Fruit fly (Drosophila melanogaster) whole organism, wandering third instar larva: Measurements from ENCODE around the gene ck.

Experiments
- Abd-B ChIP-seq: fragments of >200 bp; optimal IDR thresholded peaks from 2 replicates; lab custom pipeline; 2017; ENCODE audit warnings: missing biosample characterization, missing genetic modification characterization
- CG32264 ChIP-seq: fragments of 200-800 bp; sonication (Bioruptor generic); optimal IDR thresholded peaks from 2 replicates; lab custom pipeline; 2016; ENCODE audit warnings: missing biosample characterization, missing genetic modification characterization
- CG9705 ChIP-seq: fragments of 200-800 bp; sonication (Bioruptor generic); optimal IDR thresholded peaks from 2 replicates; lab custom pipeline; 2018; ENCODE audit warnings: missing biosample characterization, mild to moderate bottlenecking, missing genetic modification characterization
- Dfd ChIP-seq: fragments of >200 bp; optimal IDR thresholded peaks from 2 replicates; lab custom pipeline; 2017; ENCODE audit warnings: missing biosample characterization, missing genetic modification characterization
- Dif ChIP-seq: fragments of 200-275, 200-300 bp; sonication (Bioruptor generic); optimal IDR thresholded peaks from 2 replicates; lab custom pipeline; 2018; ENCODE audit warnings: missing biosample characterization, missing genetic modification characterization; ENCODE audit not compliant: partially characterized antibody
- GATAd ChIP-seq: sonication (Bioruptor generic); optimal IDR thresholded peaks from 2 replicates; lab custom pipeline; 2016; ENCODE audit warnings: missing biosample characterization, missing genetic modification characterization
- HLH106 ChIP-seq: fragments of 200-800 bp; optimal IDR thresholded peaks from 3 replicates; lab custom pipeline; 2019; ENCODE audit warnings: missing biosample characterization, mild to moderate bottlenecking, missing genetic modification characterization, moderate library complexity
- Hr83 ChIP-seq: fragments of 200-300 bp; sonication (Bioruptor generic); optimal IDR thresholded peaks from 2 replicates; lab custom pipeline; 2016; ENCODE audit warnings: missing biosample characterization, mild to moderate bottlenecking, missing genetic modification characterization, moderate library complexity; ENCODE audit not compliant: poor library complexity, severe bottlenecking
- Jra ChIP-seq: sonication (Bioruptor generic); optimal IDR thresholded peaks from 2 replicates; lab custom pipeline; 2016; ENCODE audit warnings: missing biosample characterization, missing genetic modification characterization
- Mio ChIP-seq: sonication (Bioruptor generic); optimal IDR thresholded peaks from 2 replicates; lab custom pipeline; 2016; ENCODE audit warnings: missing biosample characterization, missing genetic modification characterization
- Myc ChIP-seq: fragments of >200 bp; optimal IDR thresholded peaks from 2 replicates; lab custom pipeline; 2017
- N ChIP-seq: fragments of >200 bp; optimal IDR thresholded peaks from 2 replicates; lab custom pipeline; 2018; ENCODE audit warnings: missing biosample characterization, missing external identifiers, missing genetic modification characterization
- OdsH ChIP-seq: fragments of 200-800 bp; sonication (Bioruptor generic); optimal IDR thresholded peaks from 2 replicates; lab custom pipeline; 2016; ENCODE audit warnings: missing biosample characterization, mild to moderate bottlenecking, missing genetic modification characterization
- Rel ChIP-seq, 2 experiments: fragments of 200-800 bp; sonication (Bioruptor generic) in 1 of 2; optimal IDR thresholded peaks; 2 replicates in 1 of 2; 3 replicates in 1 of 2; lab custom pipeline; 2016 to 2019; ENCODE audit warnings: mild to moderate bottlenecking in 2 of 2, missing biosample characterization in 2 of 2, missing genetic modification characterization in 2 of 2, moderate library complexity in 1 of 2
- Vsx2 ChIP-seq: fragments of 200-300, 225-300 bp; sonication (Bioruptor generic); optimal IDR thresholded peaks from 2 replicates; lab custom pipeline; 2018; ENCODE audit warnings: missing biosample characterization, missing genetic modification characterization; ENCODE audit not compliant: partially characterized antibody
- br ChIP-seq: fragments of 200-800 bp; sonication (Bioruptor generic); optimal IDR thresholded peaks from 2 replicates; lab custom pipeline; 2016; ENCODE audit warnings: missing biosample characterization, missing genetic modification characterization
- brk ChIP-seq: fragments of 200-800 bp; sonication (Bioruptor generic); optimal IDR thresholded peaks from 2 replicates; lab custom pipeline; 2016; ENCODE audit warnings: missing biosample characterization, mild to moderate bottlenecking, missing genetic modification characterization
- dl ChIP-seq, 2 experiments: fragments of 175-275, 200-275 bp in 1 of 2; fragments of 200-275 bp in 1 of 2; sonication (Bioruptor generic); optimal IDR thresholded peaks; lab custom pipeline; 2018; ENCODE audit warnings: mild to moderate bottlenecking in 2 of 2, missing biosample characterization in 2 of 2, missing genetic modification characterization in 2 of 2, moderate library complexity in 2 of 2; ENCODE audit not compliant: partially characterized antibody in 2 of 2, insufficient read depth in 1 of 2
- dmrt93B ChIP-seq: fragments of 200-800 bp; sonication (Bioruptor generic); optimal IDR thresholded peaks from 2 replicates; lab custom pipeline; 2018; ENCODE audit warnings: missing biosample characterization, mild to moderate bottlenecking, missing genetic modification characterization
- dsf ChIP-seq: sonication (Bioruptor generic); optimal IDR thresholded peaks from 2 replicates; lab custom pipeline; 2016; ENCODE audit warnings: missing biosample characterization, missing genetic modification characterization, borderline replicate concordance
- foxo ChIP-seq, 2 experiments: fragments of 200-800 bp; sonication (Bioruptor generic); optimal IDR thresholded peaks; 2 replicates in 1 of 2; 3 replicates in 1 of 2; lab custom pipeline; 2016 to 2017; ENCODE audit warnings: missing biosample characterization in 2 of 2, missing genetic modification characterization in 2 of 2
- fru ChIP-seq: fragments of 200-800 bp; sonication (Bioruptor generic); optimal IDR thresholded peaks from 3 replicates; lab custom pipeline; 2016; ENCODE audit warnings: missing biosample characterization, mild to moderate bottlenecking, missing genetic modification characterization
- h ChIP-seq: fragments of 200-800 bp; sonication (Bioruptor generic); optimal IDR thresholded peaks from 3 replicates; lab custom pipeline; 2016; ENCODE audit warnings: missing biosample characterization, mild to moderate bottlenecking, missing genetic modification characterization
- lola ChIP-seq: fragments of >200 bp; optimal IDR thresholded peaks from 2 replicates; lab custom pipeline; 2017; ENCODE audit warnings: missing biosample characterization, missing genetic modification characterization
- pan ChIP-seq: fragments of >200 bp; optimal IDR thresholded peaks from 2 replicates; lab custom pipeline; 2017
- psq ChIP-seq: fragments of 200-800 bp; sonication (Bioruptor generic); optimal IDR thresholded peaks from 3 replicates; lab custom pipeline; 2017; ENCODE audit warnings: missing biosample characterization, mild to moderate bottlenecking, missing genetic modification characterization, moderate library complexity
- rgr ChIP-seq: fragments of 200-800 bp; sonication (Bioruptor generic); optimal IDR thresholded peaks from 3 replicates; lab custom pipeline; 2016; ENCODE audit warnings: missing biosample characterization, mild to moderate bottlenecking, missing genetic modification characterization
- sv ChIP-seq: fragments of 200-800 bp; sonication (Bioruptor generic); optimal IDR thresholded peaks from 3 replicates; lab custom pipeline; 2016; ENCODE audit warnings: missing biosample characterization, missing genetic modification characterization
- tai ChIP-seq: sonication (Bioruptor generic); optimal IDR thresholded peaks from 2 replicates; lab custom pipeline; 2016; ENCODE audit warnings: missing biosample characterization, missing genetic modification characterization
- usp ChIP-seq: fragments of >200 bp; optimal IDR thresholded peaks from 2 replicates; lab custom pipeline; 2017; ENCODE audit warnings: missing biosample characterization, missing genetic modification characterization
- woc ChIP-seq: sonication (Bioruptor generic); optimal IDR thresholded peaks from 2 replicates; lab custom pipeline; 2016; ENCODE audit warnings: missing biosample characterization, mild to moderate bottlenecking, missing genetic modification characterization

ck gene

DNA sequence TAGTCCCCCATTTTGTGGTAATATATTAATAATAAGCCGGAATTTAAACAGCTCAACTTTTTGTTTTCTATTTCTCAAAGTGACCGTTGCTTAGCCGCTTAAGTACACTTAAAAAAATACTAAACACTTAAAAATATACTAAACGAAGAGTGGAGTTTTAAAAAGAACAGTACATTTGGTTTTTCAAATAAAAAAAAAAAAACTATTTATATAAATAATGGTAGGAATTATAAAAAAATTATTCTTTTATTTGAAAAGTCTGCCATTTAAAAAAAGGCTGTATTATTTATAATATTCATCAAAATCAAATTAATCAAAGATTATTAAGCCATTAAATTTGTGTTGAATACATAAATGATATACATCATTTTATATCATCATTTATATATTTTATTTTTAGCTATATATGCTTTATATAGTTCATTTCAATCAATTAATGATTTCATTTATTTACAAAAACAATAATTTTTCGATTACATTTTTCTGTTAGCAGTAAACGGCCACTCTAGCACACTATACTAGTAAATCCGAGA, 50.3 kb downstream of the ck start, which contains the start of the genes Ankrd49 and NC2beta:
Gene Ankrd49, minus strand, starts transcription at position 101 of the 533 bp plus-strand sequence.
Gene NC2beta, plus strand, starts transcription at position 483 of the 533 bp plus-strand sequence.
- TF ChIP-seq OdsH (no peak), dmrt93B (GFP tag; lab: Kevin White, UChicago) (no peak), psq (GFP tag; lab: Kevin White, UChicago) (no peak), pan (lab: Kevin White, UChicago) (no peak), rgr (GFP tag; lab: Kevin White, UChicago) (no peak), sv (GFP tag; lab: Kevin White, UChicago) (no peak)
- TF ChIP-seq, all 38 proteins: peak for 0

DNA sequence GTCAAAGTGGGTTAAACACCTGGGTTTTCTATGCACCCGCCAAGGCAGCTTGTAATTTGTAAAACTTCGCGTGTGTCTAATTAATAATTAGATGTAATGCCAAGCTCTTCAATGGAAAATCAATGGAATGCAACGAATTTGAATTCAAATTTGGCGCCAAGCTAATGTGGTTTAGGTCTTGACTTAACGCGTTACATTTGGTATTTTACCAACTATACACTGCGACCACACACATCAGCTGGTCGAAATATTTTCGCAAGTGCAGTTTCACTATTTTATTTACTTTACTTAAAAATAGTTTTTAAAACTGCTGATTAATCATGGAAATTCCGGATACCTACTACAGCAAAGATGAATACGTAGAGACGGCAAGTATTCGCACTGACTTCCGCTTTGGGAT, 52.2 kb downstream of the ck start, which contains the start of gene DCTN5-p25:
Gene DCTN5-p25, plus strand, starts transcription at position 229 of the 400 bp plus-strand sequence.
- no peak for TF ChIP-seq Myc (lab: Kevin White, UChicago)
- TF ChIP-seq GATAd (GFP tag; lab: Kevin White, UChicago) = no peak
- no peak for TF ChIP-seq dmrt93B (GFP tag; lab: Kevin White, UChicago)
- TF ChIP-seq Vsx2 (GFP tag; lab: Kevin White, UChicago) = no peak
- no peak for TF ChIP-seq Abd-B (GFP tag; lab: Kevin White, UChicago)
- TF ChIP-seq Dfd (GFP tag; lab: Kevin White, UChicago) = no peak
- TF ChIP-seq Mio (GFP tag; lab: Kevin White, UChicago) = no peak
- TF ChIP-seq br (GFP tag; lab: Kevin White, UChicago) = no peak
- no peak for TF ChIP-seq pan (lab: Kevin White, UChicago)
- TF ChIP-seq CG32264 (GFP tag; lab: Kevin White, UChicago) = no peak
- TF ChIP-seq dl (GFP tag; optimal IDR thresholded peaks at IDR 0.05; lab: Kevin White, UChicago; ENCODE audit: insufficient read depth in 1 of 2, partially characterized antibody in 2 of 2) = no peak
- no peak for TF ChIP-seq lola (GFP tag; lab: Kevin White, UChicago)
- no peak for TF ChIP-seq tai (GFP tag; lab: Kevin White, UChicago)
- TF ChIP-seq woc (GFP tag; lab: Kevin White, UChicago) = no peak
- no peak for TF ChIP-seq h (GFP tag; lab: Kevin White, UChicago)
- no peak for TF ChIP-seq foxo (GFP tag; optimal IDR thresholded peaks at IDR 0.05; lab: Kevin White, UChicago)
- no peak for TF ChIP-seq Dif (GFP tag; lab: Kevin White, UChicago)
- TF ChIP-seq Jra = no peak
- no peak for TF ChIP-seq fru (GFP tag; lab: Kevin White, UChicago)
- TF ChIP-seq, all 38 proteins: peak for 0

DNA sequence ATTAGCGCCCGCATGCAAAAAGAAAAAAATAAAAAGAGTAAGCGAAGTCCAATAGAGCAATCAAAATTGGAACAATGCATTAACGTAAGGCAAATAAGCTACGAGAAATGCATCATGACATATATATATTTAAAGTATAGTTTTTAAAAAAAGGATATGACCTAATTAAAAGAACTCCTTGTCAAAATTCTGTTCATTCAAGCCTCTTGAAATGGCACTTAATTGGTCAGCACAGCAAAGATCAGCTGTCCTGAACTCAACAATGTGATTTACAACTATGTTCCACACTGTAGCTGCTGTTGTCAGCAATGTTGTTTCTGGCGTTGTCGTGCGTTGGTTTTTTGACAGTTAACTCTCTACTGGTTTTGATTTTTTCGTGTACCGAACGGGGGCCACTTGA, 55.8 kb downstream of the ck start:
- TF ChIP-seq Hr83 (no peak), usp (no peak), Rel (GFP tag; optimal IDR thresholded peaks at IDR 0.05; lab: Kevin White, UChicago) (no peak), Rel (tag; optimal IDR thresholded peaks at IDR 0.05; lab: Kevin White, UChicago) (no peak), sv (GFP tag; lab: Kevin White, UChicago) (no peak), Dfd (GFP tag; lab: Kevin White, UChicago) (no peak), Dif (GFP tag; lab: Kevin White, UChicago) (no peak), psq (GFP tag; lab: Kevin White, UChicago) (no peak), Mio (GFP tag; lab: Kevin White, UChicago) (no peak), tai (GFP tag; lab: Kevin White, UChicago) (no peak), foxo (GFP tag; optimal IDR thresholded peaks at IDR 0.05; lab: Kevin White, UChicago) (no peak), Jra (no peak), CG32264 (GFP tag; lab: Kevin White, UChicago) (no peak)

DNA sequence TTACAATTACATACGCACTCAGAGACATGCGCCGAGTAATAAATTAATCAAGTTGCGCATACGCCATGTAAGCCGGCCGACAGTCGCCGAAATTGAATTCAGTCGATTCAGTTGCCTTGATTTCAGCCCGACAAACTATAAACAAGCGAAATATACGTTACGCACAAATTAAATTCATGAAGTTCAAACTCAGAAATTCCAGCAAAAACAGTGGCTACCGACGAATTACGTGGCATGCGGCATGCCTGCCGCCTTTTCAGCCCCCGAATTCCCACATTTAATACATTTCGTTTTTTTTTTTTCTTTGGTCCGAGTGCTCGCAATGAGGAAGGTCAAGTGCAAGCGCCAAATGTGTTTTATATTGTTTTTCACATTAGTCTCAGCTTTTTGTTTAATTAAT, 57.3 kb downstream of the ck start:
- TF ChIP-seq CG32264 (GFP tag; lab: Kevin White, UChicago) (no peak), dsf (GFP tag; lab: Kevin White, UChicago) (no peak), Jra (no peak), brk (GFP tag; lab: Kevin White, UChicago) (no peak), psq (GFP tag; lab: Kevin White, UChicago) (no peak), fru (GFP tag; lab: Kevin White, UChicago) (no peak), h (GFP tag; lab: Kevin White, UChicago) (no peak), rgr (GFP tag; lab: Kevin White, UChicago) (no peak), CG9705 (GFP tag; lab: Kevin White, UChicago) (no peak), HLH106 (no peak), lola (GFP tag; lab: Kevin White, UChicago) (no peak), N (no peak)
- TF ChIP-seq, all 38 proteins: peak for 0
